Worm (Caenorhabditis elegans) whole organism, L1 larva: Measurements from ENCODE around the gene F39F10.4.

Source experiments
- C34B4.2 ChIP-seq: sonication (generic microtip); optimal IDR thresholded peaks from 2 replicates; lab custom pipeline; 2017; ENCODE audit warnings: mild to moderate bottlenecking, missing genetic modification characterization, missing compliant biosample characterization
- Y116A8C.19 ChIP-seq: sonication (generic microtip); optimal IDR thresholded peaks from 2 replicates; lab custom pipeline; 2016; ENCODE audit warnings: missing compliant biosample characterization, missing genetic modification characterization, borderline replicate concordance
- aha-1 ChIP-seq: fragments of 150-350 bp; optimal IDR thresholded peaks from 2 replicates; lab custom pipeline; 2014; ENCODE audit warnings: missing biosample characterization, missing genetic modification characterization
- blmp-1 ChIP-seq: fragments of 150-350 bp; optimal IDR thresholded peaks from 2 replicates; lab custom pipeline; 2014; ENCODE audit warnings: missing biosample characterization, missing genetic modification characterization
- ceh-63 ChIP-seq: fragments of 200-800 bp; sonication (Bioruptor generic); optimal IDR thresholded peaks from 2 replicates; lab custom pipeline; 2018; ENCODE audit warnings: mild to moderate bottlenecking, missing genetic modification characterization, missing compliant biosample characterization
- ceh-8 ChIP-seq: fragments of 200-800 bp; sonication (Bioruptor generic); optimal IDR thresholded peaks from 2 replicates; lab custom pipeline; 2018; ENCODE audit warnings: mild to moderate bottlenecking, missing genetic modification characterization, moderate library complexity, missing compliant biosample characterization
- ceh-90 ChIP-seq: sonication (generic microtip); optimal IDR thresholded peaks from 2 replicates; lab custom pipeline; 2016; ENCODE audit warnings: missing genetic modification characterization, missing compliant biosample characterization
- dsc-1 ChIP-seq: sonication (generic microtip); optimal IDR thresholded peaks from 2 replicates; lab custom pipeline; 2016; ENCODE audit warnings: mild to moderate bottlenecking, missing genetic modification characterization, missing compliant biosample characterization
- efl-1 ChIP-seq, 4 experiments: fragments of 150-350 bp; optimal IDR thresholded peaks in 3 of 4; peaks in 1 of 4; 1 replicate in 1 of 4; 2 replicates in 3 of 4; lab custom pipeline; 2014; ENCODE audit warnings: missing biosample characterization in 2 of 4, missing genetic modification characterization in 2 of 4, missing genetic modification reagents in 2 of 4
- efl-3 ChIP-seq: fragments of 200-800 bp; sonication (Bioruptor generic); optimal IDR thresholded peaks from 2 replicates; lab custom pipeline; 2018; ENCODE audit warnings: mild to moderate bottlenecking, missing genetic modification characterization, missing compliant biosample characterization
- egl-27 ChIP-seq, 2 experiments: fragments of 150-350 bp in 1 of 2; sonication (generic microtip); optimal IDR thresholded peaks; 3 replicates each; lab custom pipeline; 2017 to 2018; ENCODE audit warnings: missing biosample characterization in 2 of 2, missing genetic modification characterization in 2 of 2, missing genetic modification reagents in 2 of 2
- elt-2 ChIP-seq: sonication (generic microtip); optimal IDR thresholded peaks from 2 replicates; lab custom pipeline; 2016; ENCODE audit warnings: missing genetic modification characterization, mild to moderate bottlenecking, inconsistent platforms, missing compliant biosample characterization, missing genetic modification reagents
- fkh-10 ChIP-seq: sonication (generic microtip); optimal IDR thresholded peaks from 2 replicates; lab custom pipeline; 2017; ENCODE audit warnings: missing biosample characterization, missing genetic modification reagents, missing genetic modification characterization
- jun-1 ChIP-seq: fragments of 150-350 bp; optimal IDR thresholded peaks from 2 replicates; lab custom pipeline; 2014; ENCODE audit warnings: missing biosample characterization, missing genetic modification reagents, missing genetic modification characterization
- lin-13 ChIP-seq: fragments of 150-350 bp; optimal IDR thresholded peaks from 2 replicates; lab custom pipeline; 2014; ENCODE audit warnings: missing biosample characterization, missing genetic modification reagents, missing genetic modification characterization
- lin-14 ChIP-seq: fragments of 200-800 bp; sonication (Bioruptor generic); optimal IDR thresholded peaks from 2 replicates; lab custom pipeline; 2018; ENCODE audit warnings: mild to moderate bottlenecking, missing genetic modification characterization, moderate library complexity, missing compliant biosample characterization
- lin-35 ChIP-seq, 2 experiments: fragments of 150-350 bp; optimal IDR thresholded peaks; 2 replicates each; lab custom pipeline; 2014; ENCODE audit warnings: missing biosample characterization in 2 of 2, missing genetic modification characterization in 2 of 2, missing genetic modification reagents in 2 of 2
- lin-39 ChIP-seq: fragments of 150-350 bp; optimal IDR thresholded peaks from 2 replicates; lab custom pipeline; 2014; ENCODE audit warnings: missing biosample characterization, missing genetic modification reagents, missing genetic modification characterization
- mab-9 ChIP-seq: fragments of 200-800 bp; sonication (Bioruptor generic); IDR thresholded peaks from 2 replicates; pipeline ENCODE4 v1.3.6; 2022; ENCODE audit warnings: missing genetic modification reagents, missing genetic modification characterization, missing compliant biosample characterization
- nhr-11 ChIP-seq: fragments of 150-350 bp; optimal IDR thresholded peaks from 2 replicates; lab custom pipeline; 2014; ENCODE audit warnings: missing biosample characterization, missing genetic modification characterization
- nhr-19 ChIP-seq: fragments of 200-800 bp; sonication (Bioruptor generic); conservative IDR thresholded peaks from 2 replicates; pipeline ENCODE4 v1.3.6; 2022; ENCODE audit warnings: missing genetic modification characterization, missing compliant biosample characterization
- nhr-237 ChIP-seq: fragments of 150-350 bp; optimal IDR thresholded peaks from 2 replicates; lab custom pipeline; 2014; ENCODE audit warnings: missing biosample characterization, missing genetic modification characterization
- nhr-84 ChIP-seq: sonication (generic microtip); optimal IDR thresholded peaks from 2 replicates; lab custom pipeline; 2017; ENCODE audit warnings: missing biosample characterization, missing genetic modification characterization
- nhr-85 ChIP-seq: sonication (generic microtip); peaks from one replicate; lab custom pipeline; 2016; ENCODE audit warnings: missing genetic modification characterization, inconsistent platforms, missing compliant biosample characterization
- pag-3 ChIP-seq: sonication (generic microtip); optimal IDR thresholded peaks from 2 replicates; lab custom pipeline; 2017; ENCODE audit warnings: missing genetic modification characterization, mild to moderate bottlenecking, missing compliant biosample characterization, antibody characterized with exemption, borderline replicate concordance; ENCODE audit not compliant: insufficient read depth
- rnt-1 ChIP-seq: sonication (generic microtip); optimal IDR thresholded peaks from 2 replicates; lab custom pipeline; 2016; ENCODE audit warnings: mild to moderate bottlenecking, missing genetic modification characterization, moderate library complexity, missing compliant biosample characterization
- sup-37 ChIP-seq: fragments of 200-800 bp; sonication (Bioruptor generic); optimal IDR thresholded peaks from 2 replicates; lab custom pipeline; 2018; ENCODE audit warnings: mild to moderate bottlenecking, missing genetic modification characterization, missing compliant biosample characterization
- swsn-7 ChIP-seq: sonication (generic microtip); optimal IDR thresholded peaks from 2 replicates; lab custom pipeline; 2016; ENCODE audit warnings: missing genetic modification characterization, missing compliant biosample characterization
- tbx-2 ChIP-seq: sonication (generic microtip); optimal IDR thresholded peaks from 2 replicates; lab custom pipeline; 2016; ENCODE audit warnings: missing genetic modification characterization, missing compliant biosample characterization
- tlp-1 ChIP-seq: fragments of 150-350 bp; optimal IDR thresholded peaks from 2 replicates; lab custom pipeline; 2014; ENCODE audit warnings: missing biosample characterization, missing genetic modification characterization
- unc-30 ChIP-seq: sonication (generic microtip); optimal IDR thresholded peaks from 2 replicates; lab custom pipeline; 2017; ENCODE audit warnings: missing biosample characterization, missing genetic modification characterization
- unc-86 ChIP-seq: sonication (generic microtip); optimal IDR thresholded peaks from 2 replicates; lab custom pipeline; 2016; ENCODE audit warnings: missing genetic modification characterization, missing compliant biosample characterization
- xbp-1 ChIP-seq: sonication (generic microtip); optimal IDR thresholded peaks from 2 replicates; lab custom pipeline; 2016; ENCODE audit warnings: missing genetic modification characterization, missing compliant biosample characterization
- ztf-4 ChIP-seq: fragments of 150-350 bp; optimal IDR thresholded peaks from 2 replicates; lab custom pipeline; 2014; ENCODE audit warnings: missing biosample characterization, missing genetic modification characterization

The F39F10.4 gene

DNA sequence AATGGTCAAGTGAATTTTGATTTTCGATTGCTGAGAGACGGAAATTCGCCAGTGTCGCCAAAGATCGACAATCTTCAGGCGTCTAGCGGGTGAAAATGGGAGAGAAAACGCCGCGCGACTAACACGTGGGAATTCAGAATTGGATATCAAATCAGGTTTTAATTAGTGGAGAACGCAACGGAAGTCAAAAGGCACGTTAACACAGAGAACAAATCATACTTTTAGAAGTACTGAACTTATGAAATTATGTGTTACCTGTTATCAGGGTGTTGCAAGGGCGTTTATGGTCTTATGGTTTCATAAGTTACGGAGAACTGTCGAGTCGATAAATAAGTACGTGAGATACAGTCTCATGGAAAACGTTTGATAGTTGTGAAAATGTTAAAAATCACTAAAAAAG is 32.2 kb downstream of the F39F10.4 start (continued):
- TF ChIP-seq lin-14 (GFP tag; lab: Kevin White, UChicago) (peak; percentile 75), ztf-4 (tag; lab: Kevin White, UChicago) (no peak), nhr-11 (tag; lab: Kevin White, UChicago) (no peak), rnt-1 (tag; lab: Kevin White, UChicago) (no peak), blmp-1 (tag; lab: Kevin White, UChicago) (peak; percentile 95), C34B4.2 (no peak), Y116A8C.19 (no peak), efl-3 (no peak), swsn-7 (tag; lab: Kevin White, UChicago) (no peak), unc-86 (no peak), lin-35 (GFP tag; optimal IDR thresholded peaks at IDR 0.05; lab: Kevin White, UChicago) (peak in 1 of 2 experiments; percentile 69), nhr-237 (no peak), ceh-8 (no peak), nhr-19 (GFP tag; lab: Robert Waterston, UW) (no peak), aha-1 (no peak)

DNA sequence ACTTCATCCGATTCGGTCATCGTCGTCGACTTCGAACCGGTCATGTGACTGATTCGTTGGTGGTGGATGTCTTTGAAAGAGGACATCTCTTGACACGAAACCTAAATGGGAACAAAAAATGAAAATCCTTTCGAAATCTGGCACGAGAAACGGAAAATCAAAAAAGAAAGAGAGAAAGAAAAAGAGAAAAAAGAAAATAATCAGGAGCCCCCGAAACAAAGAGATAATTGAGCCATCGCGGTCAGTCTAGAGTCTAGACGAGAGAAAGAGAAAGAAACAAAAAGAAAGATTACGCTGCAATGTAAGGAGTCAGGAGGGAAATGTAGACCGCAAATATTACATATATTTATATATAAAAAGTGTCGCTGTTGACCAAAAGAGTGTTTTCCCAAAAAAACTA is 34.6 kb downstream of the F39F10.4 start, which contains the start of gene aakg-2:
Gene aakg-2, minus strand, starts transcription at position 101 of the 400 bp plus-strand sequence.
- TF ChIP-seq efl-1 (optimal IDR thresholded peaks at IDR 0.05; lab: Kevin White, UChicago) (no peak), efl-1 (GFP tag; optimal IDR thresholded peaks at IDR 0.05 in 1 of 2; lab: Kevin White, UChicago) (peak in 1 of 2 experiments; percentile 84), tlp-1 (tag; lab: Kevin White, UChicago) (no peak), lin-14 (GFP tag; lab: Kevin White, UChicago) (peak; percentile 37)

DNA sequence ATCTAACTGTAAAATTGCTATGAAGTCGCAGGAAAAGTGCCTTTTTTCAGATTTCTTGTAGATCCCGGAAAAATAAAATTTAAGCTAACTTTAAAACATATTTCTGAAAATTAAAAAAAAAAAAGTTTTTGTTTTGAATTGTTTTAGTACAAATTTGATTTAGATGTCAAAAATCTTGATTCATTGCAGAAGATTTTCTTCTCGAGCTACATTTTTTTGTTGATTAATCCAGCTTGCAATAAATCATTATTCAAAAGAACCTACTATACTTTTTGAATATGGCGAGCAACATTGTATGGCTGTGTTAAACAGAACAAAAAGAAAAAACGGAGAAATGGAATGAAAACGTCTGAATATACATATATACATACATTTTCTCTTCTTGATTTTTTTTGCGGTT is 37.8 kb downstream of the F39F10.4 start:
- TF ChIP-seq nhr-84 (tag; lab: Kevin White, UChicago), result no peak

DNA sequence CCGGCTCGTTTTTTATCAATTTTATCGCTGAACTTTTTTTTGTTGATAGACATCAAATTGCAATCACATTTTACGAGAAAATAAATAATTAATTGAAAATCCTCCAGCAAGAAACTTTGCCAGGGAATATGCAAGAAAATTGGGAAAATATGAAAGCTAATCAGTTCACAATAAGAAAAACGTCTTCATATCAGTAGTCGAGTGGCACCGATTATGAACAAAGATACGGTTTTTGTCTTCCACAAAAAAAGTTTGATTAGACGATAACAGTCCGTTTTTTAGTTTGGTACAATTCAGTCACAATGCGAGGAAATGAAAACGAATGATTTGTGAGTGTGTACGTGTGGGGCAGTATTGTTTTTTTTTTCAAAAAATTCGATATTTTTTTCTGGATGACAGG is 38.5 kb downstream of the F39F10.4 start:
- TF ChIP-seq elt-2, result peak; percentile 0
- TF ChIP-seq ceh-8, result no peak
- TF ChIP-seq swsn-7 (tag; lab: Kevin White, UChicago), result no peak

DNA sequence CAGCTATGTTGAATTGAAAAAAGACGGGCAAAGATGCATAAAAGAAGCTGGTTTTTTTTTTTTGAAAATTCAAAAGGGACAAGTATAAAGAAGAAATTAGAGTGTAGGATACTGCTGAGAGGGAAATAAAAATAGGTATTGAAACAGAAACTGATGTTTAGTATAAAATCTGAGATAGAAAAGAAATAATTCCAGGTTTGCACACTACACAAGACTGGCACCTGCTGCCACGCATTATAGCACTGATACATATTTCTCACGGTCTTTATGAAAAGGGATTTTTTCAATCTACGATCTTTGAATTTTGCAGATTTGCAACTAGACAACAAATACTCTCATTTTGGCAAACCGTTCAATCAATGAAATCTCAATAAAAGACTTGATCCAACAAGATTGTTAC is 40.2 kb downstream of the F39F10.4 start:
- TF ChIP-seq egl-27 (tag; optimal IDR thresholded peaks at IDR 0.05; lab: Kevin White, UChicago), result no peak
- TF ChIP-seq nhr-85 (tag; lab: Kevin White, UChicago), result no peak
- TF ChIP-seq ceh-8, result no peak
- TF ChIP-seq sup-37 (GFP tag; lab: Kevin White, UChicago), result no peak
- TF ChIP-seq mab-9, result no peak
- no peak for TF ChIP-seq ceh-63 (GFP tag; lab: Kevin White, UChicago)
- no peak for TF ChIP-seq lin-39 (tag; lab: Kevin White, UChicago)
- TF ChIP-seq swsn-7 (tag; lab: Kevin White, UChicago), result no peak
- TF ChIP-seq lin-13 (GFP tag; lab: Kevin White, UChicago), result no peak
- no peak for TF ChIP-seq unc-30
- no peak for TF ChIP-seq fkh-10 (GFP tag; lab: Kevin White, UChicago)
- no peak for TF ChIP-seq tbx-2 (tag; lab: Kevin White, UChicago)
- TF ChIP-seq jun-1 (tag; lab: Kevin White, UChicago), result no peak
- no peak for TF ChIP-seq tlp-1 (tag; lab: Kevin White, UChicago)
- no peak for TF ChIP-seq xbp-1 (tag; lab: Kevin White, UChicago)
- no peak for TF ChIP-seq nhr-19 (GFP tag; lab: Robert Waterston, UW)
- no peak for TF ChIP-seq pag-3
- TF ChIP-seq ceh-90 (tag; lab: Kevin White, UChicago), result no peak
- TF ChIP-seq dsc-1 (tag; lab: Kevin White, UChicago), result no peak
